Worm (Caenorhabditis elegans): ENCODE results near the gene gbb-2.

gbb-2 gene

DNA sequence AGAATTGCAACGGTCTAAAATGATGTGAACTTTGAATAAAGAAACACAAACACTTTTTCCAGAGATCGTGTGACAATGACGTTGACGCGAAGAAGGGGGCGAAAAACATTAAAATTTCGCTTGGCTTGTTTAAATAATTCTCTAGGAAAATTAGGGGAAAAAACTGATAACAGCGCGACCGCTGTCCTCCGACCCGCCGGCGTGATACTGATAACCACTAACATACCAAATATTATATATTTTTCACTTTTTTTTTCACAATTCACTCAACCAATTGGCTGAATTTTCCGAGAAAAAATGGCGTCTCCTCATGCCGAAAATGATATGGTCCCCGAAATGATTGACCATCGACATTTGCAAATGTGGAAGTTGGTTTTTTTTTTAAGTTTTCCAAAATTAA lies 56.7 kb downstream of the gbb-2 start (continued):
- TF ChIP-seq nhr-11 (tag; optimal IDR thresholded peaks at IDR 0.05), result no peak
- no peak for TF ChIP-seq fkh-2 (tag; optimal IDR thresholded peaks at IDR 0.05)
- no peak for TF ChIP-seq sea-2 (GFP tag; optimal IDR thresholded peaks at IDR 0.05)
- no peak for TF ChIP-seq fos-1 (tag; optimal IDR thresholded peaks at IDR 0.05)
- TF ChIP-seq unc-62 (GFP tag; optimal IDR thresholded peaks at IDR 0.05), result no peak
- no peak for TF ChIP-seq lin-15B (tag; optimal IDR thresholded peaks at IDR 0.05)
- no peak for TF ChIP-seq lin-39 (tag; optimal IDR thresholded peaks at IDR 0.05)
- peak; percentile 57 for TF ChIP-seq nhr-43 (tag; optimal IDR thresholded peaks at IDR 0.05; ENCODE audit: poor library complexity, severe bottlenecking)
- TF ChIP-seq nhr-28 (tag; optimal IDR thresholded peaks at IDR 0.05), result no peak
- TF ChIP-seq nfya-1 (tag; optimal IDR thresholded peaks at IDR 0.05; ENCODE audit: insufficient read depth), result no peak

DNA sequence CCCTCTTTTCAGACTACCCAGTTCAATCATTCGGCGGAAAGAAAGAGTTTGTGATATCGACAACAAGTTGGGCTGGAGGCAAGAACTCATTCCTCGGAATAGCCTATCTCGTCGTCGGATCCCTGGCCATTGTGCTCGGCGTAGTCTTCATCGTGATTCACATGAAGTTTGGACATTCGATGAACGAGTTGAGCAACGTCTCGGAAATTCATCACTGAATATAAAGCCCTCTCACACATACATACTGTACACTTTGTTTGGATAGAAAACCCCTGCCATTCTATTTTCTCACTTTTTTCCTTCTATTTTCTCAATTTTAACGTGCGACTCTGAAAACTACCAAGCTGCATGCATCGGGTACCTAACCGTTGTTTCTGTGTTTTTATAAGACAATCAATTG lies 57.1 kb downstream of the gbb-2 start, which contains the start of gene R08C7.12:
Gene R08C7.12 (plus strand): TSS at position 301 of the 400 bp plus-strand sequence.
- TF ChIP-seq lin-15B (tag; optimal IDR thresholded peaks at IDR 0.05) (no peak), pha-4 (tag; optimal IDR thresholded peaks at IDR 0.05) (no peak), ceh-28 (tag; optimal IDR thresholded peaks at IDR 0.05) (no peak), nhr-11 (tag; optimal IDR thresholded peaks at IDR 0.05) (no peak)

DNA sequence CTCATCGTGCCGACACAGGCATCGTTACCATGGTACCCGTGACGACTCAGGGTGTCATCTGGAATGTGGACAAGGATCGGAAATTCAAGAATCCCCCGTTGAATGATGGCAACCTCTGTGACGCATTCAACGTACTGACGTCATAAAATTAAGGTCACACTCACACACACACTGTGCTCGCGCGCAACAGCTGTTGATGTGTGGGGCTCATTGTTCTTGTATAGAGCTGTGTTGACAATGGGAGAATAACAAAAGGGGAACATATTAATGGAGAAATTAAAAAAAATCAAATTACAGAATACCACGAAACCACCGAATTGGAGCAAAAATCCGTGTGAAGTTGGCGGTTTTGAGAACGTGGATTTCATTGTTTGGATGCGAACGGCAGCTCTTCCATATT lies 58.2 kb downstream of the gbb-2 start:
- TF ChIP-seq pha-4 (tag; optimal IDR thresholded peaks at IDR 0.05), result peak; percentile 8
- TF ChIP-seq nhr-237 (tag; optimal IDR thresholded peaks at IDR 0.05), result no peak

DNA sequence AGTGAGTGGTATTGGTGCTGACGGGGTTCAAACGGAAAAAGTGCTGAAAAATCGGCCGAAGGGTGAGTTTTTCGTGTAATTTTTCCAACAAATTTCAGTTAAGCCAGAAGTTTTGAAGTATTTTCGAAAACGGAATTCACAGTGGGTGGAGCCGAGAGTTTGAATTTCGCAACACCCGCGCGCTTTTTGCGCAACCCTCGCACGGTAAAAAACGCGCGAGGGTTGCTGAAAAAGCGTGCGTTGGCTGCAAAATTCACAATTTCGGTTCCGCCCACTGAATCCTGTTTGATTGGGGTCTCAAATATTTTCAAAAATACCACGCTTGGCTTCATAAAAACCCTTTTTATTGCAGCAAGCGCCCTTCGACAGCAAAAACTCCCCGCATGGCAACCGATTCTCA lies 59.2 kb downstream of the gbb-2 start:
- no peak for TF ChIP-seq elt-1 (tag; optimal IDR thresholded peaks at IDR 0.05)
- no peak for TF ChIP-seq fkh-10 (GFP tag; optimal IDR thresholded peaks at IDR 0.05)
- no peak for TF ChIP-seq R02D3.7 (tag; optimal IDR thresholded peaks at IDR 0.05)
- TF ChIP-seq sea-2 (GFP tag; optimal IDR thresholded peaks at IDR 0.05), result no peak
- TF ChIP-seq elt-3 (tag; optimal IDR thresholded peaks at IDR 0.05), result no peak
- TF ChIP-seq skn-1 (tag; optimal IDR thresholded peaks at IDR 0.05), result no peak
- no peak for TF ChIP-seq lin-39 (tag; optimal IDR thresholded peaks at IDR 0.05)
- TF ChIP-seq daf-12 (tag; optimal IDR thresholded peaks at IDR 0.05), result no peak
- no peak for TF ChIP-seq hmg-11 (tag; optimal IDR thresholded peaks at IDR 0.05)
- no peak for TF ChIP-seq snpc-4 (tag; optimal IDR thresholded peaks at IDR 0.05)
- no peak for TF ChIP-seq nhr-25 (tag; optimal IDR thresholded peaks at IDR 0.05)
- no peak for TF ChIP-seq zag-1 (tag; optimal IDR thresholded peaks at IDR 0.05)
- TF ChIP-seq nhr-237 (tag; optimal IDR thresholded peaks at IDR 0.05), result no peak
- TF ChIP-seq ceh-28 (tag; optimal IDR thresholded peaks at IDR 0.05), result no peak
- no peak for TF ChIP-seq unc-62 (GFP tag; optimal IDR thresholded peaks at IDR 0.05)
- no peak for TF ChIP-seq unc-39 (tag; optimal IDR thresholded peaks at IDR 0.05)
- no peak for TF ChIP-seq ceh-16 (tag; optimal IDR thresholded peaks at IDR 0.05)
- no peak for TF ChIP-seq mdl-1 (tag; optimal IDR thresholded peaks at IDR 0.05)

DNA sequence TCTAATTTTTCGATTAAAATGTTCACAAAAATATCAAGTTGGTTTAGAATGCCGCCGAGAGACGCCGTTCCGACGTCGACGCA lies 59.4 kb downstream of the gbb-2 start, which contains the start of gene chat-1:
Gene chat-1 (plus strand): TSS at position 48 of the 83 bp plus-strand sequence.
- TF ChIP-seq nhr-77 (tag; optimal IDR thresholded peaks at IDR 0.05) (no peak), ZK546.5 (tag; optimal IDR thresholded peaks at IDR 0.05) (no peak), nhr-67 (tag; optimal IDR thresholded peaks at IDR 0.05) (no peak), nhr-43 (tag; optimal IDR thresholded peaks at IDR 0.05; ENCODE audit: poor library complexity, severe bottlenecking) (no peak), elt-1 (tag; optimal IDR thresholded peaks at IDR 0.05) (no peak), ama-1 (optimal IDR thresholded peaks at IDR 0.05) (no peak), egl-27 (tag; optimal IDR thresholded peaks at IDR 0.05) (no peak), mml-1 (tag; optimal IDR thresholded peaks at IDR 0.05) (no peak), zag-1 (tag; optimal IDR thresholded peaks at IDR 0.05) (no peak), pha-4 (tag; optimal IDR thresholded peaks at IDR 0.05) (no peak), ceh-82 (tag; optimal IDR thresholded peaks at IDR 0.05) (no peak), ztf-4 (tag; optimal IDR thresholded peaks at IDR 0.05) (no peak), R02D3.7 (tag; optimal IDR thresholded peaks at IDR 0.05) (no peak)

DNA sequence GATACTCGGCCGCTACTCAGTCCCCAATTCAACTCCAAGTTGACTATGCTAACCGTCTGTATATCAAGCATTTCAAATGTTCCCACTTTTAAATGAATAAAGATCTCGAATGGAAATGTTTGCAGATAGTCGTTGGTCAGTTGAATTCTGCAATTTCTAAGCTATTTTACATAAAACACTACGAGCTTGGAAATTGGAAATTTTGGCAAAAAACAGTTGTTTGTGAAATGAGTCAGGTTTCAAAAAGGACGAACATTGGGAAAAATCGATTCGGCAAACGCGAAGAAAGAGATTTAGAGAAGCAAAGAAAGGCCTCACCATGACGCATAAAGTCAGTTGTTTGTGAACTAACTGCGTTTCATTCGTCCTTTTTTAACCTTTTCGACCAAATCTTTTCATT lies 59.7 kb downstream of the gbb-2 start:
- TF ChIP-seq daf-12 (tag; optimal IDR thresholded peaks at IDR 0.05) (no peak), ztf-4 (tag; optimal IDR thresholded peaks at IDR 0.05) (no peak), skn-1 (tag; optimal IDR thresholded peaks at IDR 0.05) (no peak), ZK546.5 (tag; optimal IDR thresholded peaks at IDR 0.05) (peak; percentile 1), lin-15B (tag; optimal IDR thresholded peaks at IDR 0.05) (no peak), jun-1 (tag; optimal IDR thresholded peaks at IDR 0.05) (no peak), nhr-67 (tag; optimal IDR thresholded peaks at IDR 0.05) (no peak), nhr-12 (tag; optimal IDR thresholded peaks at IDR 0.05) (no peak), ceh-28 (tag; optimal IDR thresholded peaks at IDR 0.05) (peak; percentile 84), pha-4 (tag; optimal IDR thresholded peaks at IDR 0.05) (peak; percentile 65), tbx-2 (tag; optimal IDR thresholded peaks at IDR 0.05) (no peak), pqm-1 (tag; optimal IDR thresholded peaks at IDR 0.05) (peak; percentile 20), ceh-82 (tag; optimal IDR thresholded peaks at IDR 0.05) (no peak), nhr-237 (tag; optimal IDR thresholded peaks at IDR 0.05) (no peak), nhr-11 (tag; optimal IDR thresholded peaks at IDR 0.05) (no peak), unc-62 (GFP tag; optimal IDR thresholded peaks at IDR 0.05) (no peak), unc-39 (tag; optimal IDR thresholded peaks at IDR 0.05) (no peak), fkh-10 (GFP tag; optimal IDR thresholded peaks at IDR 0.05) (no peak), eor-1 (tag; optimal IDR thresholded peaks at IDR 0.05) (no peak), snpc-4 (tag; optimal IDR thresholded peaks at IDR 0.05) (no peak), nfya-1 (tag; optimal IDR thresholded peaks at IDR 0.05; ENCODE audit: insufficient read depth) (peak; percentile 59), nhr-25 (tag; optimal IDR thresholded peaks at IDR 0.05) (peak; percentile 50), nhr-76 (tag; optimal IDR thresholded peaks at IDR 0.05) (no peak), nhr-77 (tag; optimal IDR thresholded peaks at IDR 0.05) (no peak), elt-2 (tag; optimal IDR thresholded peaks at IDR 0.05) (no peak), egl-27 (tag; optimal IDR thresholded peaks at IDR 0.05) (no peak), elt-3 (tag; optimal IDR thresholded peaks at IDR 0.05) (no peak), mdl-1 (tag; optimal IDR thresholded peaks at IDR 0.05) (no peak), ama-1 (optimal IDR thresholded peaks at IDR 0.05) (peak; percentile 83), nhr-28 (tag; optimal IDR thresholded peaks at IDR 0.05) (no peak), hmg-11 (tag; optimal IDR thresholded peaks at IDR 0.05) (no peak)
